Worm (Caenorhabditis elegans): ENCODE results near the gene rabx-5.

rabx-5 gene

DNA sequence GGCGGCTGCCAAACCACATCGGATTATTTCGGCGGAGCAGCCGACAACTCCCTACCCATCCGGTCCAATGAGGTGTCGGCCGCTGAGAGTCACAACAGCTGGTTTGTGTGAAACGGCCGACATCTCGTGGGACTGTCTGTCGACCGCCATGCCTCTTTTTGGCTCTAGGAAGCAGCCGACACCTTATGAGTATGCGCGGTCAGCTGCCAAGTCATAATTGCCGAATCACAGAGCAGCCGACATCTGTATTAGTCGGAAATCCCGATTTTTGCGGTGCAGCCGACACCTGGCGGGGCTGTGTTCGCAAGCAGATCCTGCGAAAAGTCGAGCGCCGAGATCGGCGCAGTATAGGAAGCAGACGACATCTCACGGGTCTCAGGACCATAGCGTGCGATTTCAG, 13.1 kb upstream of the rabx-5 start:
- TF ChIP-seq egl-27 (tag; optimal IDR thresholded peaks at IDR 0.05) (no peak), nhr-85 (tag) (no peak), rnt-1 (tag; optimal IDR thresholded peaks at IDR 0.05) (no peak), fkh-8 (tag; optimal IDR thresholded peaks at IDR 0.05) (no peak)

DNA sequence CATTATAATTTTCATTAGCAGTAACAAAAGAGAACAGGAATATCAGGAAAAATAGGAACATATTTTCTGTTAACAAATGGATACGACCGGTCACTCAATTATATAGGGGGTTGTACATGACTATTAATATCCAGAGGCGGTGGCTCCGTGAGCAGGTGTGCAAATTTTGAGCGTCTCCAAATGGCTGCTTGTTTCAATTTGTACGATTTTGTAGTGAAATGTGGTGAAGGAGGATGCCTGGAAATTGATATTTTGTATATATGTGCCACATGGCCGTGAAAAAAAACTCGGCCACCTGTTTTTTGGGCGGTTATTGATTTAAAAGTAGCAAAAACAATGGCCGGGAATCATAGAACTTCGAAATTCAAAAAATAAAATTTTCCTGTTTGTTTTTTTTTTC, 12.4 kb upstream of the rabx-5 start, which contains the start of gene Y45F3A.8:
TSS of gene Y45F3A.8 (minus strand) at position 101 of the 400 bp plus-strand sequence.
- TF ChIP-seq ceh-88 (GFP tag; IDR thresholded peaks at IDR 0.05): no peak
- no peak for TF ChIP-seq dsc-1 (tag; optimal IDR thresholded peaks at IDR 0.05)
- no peak for TF ChIP-seq lir-3 (tag; optimal IDR thresholded peaks at IDR 0.05; ENCODE audit: poor library complexity)
- TF ChIP-seq mef-2 (tag; optimal IDR thresholded peaks at IDR 0.05): no peak
- no peak for TF ChIP-seq C16A3.4 (tag; optimal IDR thresholded peaks at IDR 0.05)
- no peak for TF ChIP-seq blmp-1 (tag; optimal IDR thresholded peaks at IDR 0.05)
- TF ChIP-seq nhr-90 (tag; optimal IDR thresholded peaks at IDR 0.05; ENCODE audit: poor library complexity): no peak
- TF ChIP-seq egl-27 (tag; optimal IDR thresholded peaks at IDR 0.05): no peak
- no peak for TF ChIP-seq swsn-7 (tag; optimal IDR thresholded peaks at IDR 0.05)

DNA sequence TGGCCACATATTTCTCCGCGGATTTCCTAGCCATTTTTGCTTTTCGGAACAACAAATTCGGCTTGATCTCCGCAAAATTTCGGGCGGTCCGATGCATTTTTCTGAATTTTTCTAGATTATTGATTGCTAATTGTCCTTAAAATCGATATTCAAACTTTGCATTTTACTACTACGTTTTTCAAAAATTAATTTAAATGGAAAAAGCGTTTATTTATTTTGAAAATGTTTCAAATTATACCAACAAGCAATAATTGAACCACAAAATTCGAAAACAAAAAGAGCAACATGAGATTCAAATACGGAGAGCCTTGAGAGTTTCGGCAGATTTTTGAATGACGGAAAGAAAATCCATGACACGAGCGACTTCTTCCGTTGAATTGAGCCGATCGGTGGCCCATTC, 10.1 kb upstream of the rabx-5 start, which contains the start of gene Y45F3A.9:
TSS of gene Y45F3A.9 (minus strand) at position 101 of the 400 bp plus-strand sequence.
- no peak for TF ChIP-seq nhr-77 (tag; optimal IDR thresholded peaks at IDR 0.05)
- no peak for TF ChIP-seq lin-35 (GFP tag; optimal IDR thresholded peaks at IDR 0.05)
- TF ChIP-seq dsc-1 (tag; optimal IDR thresholded peaks at IDR 0.05): no peak
- TF ChIP-seq lin-39 (tag; optimal IDR thresholded peaks at IDR 0.05): no peak
- TF ChIP-seq egl-13 (tag; optimal IDR thresholded peaks at IDR 0.05): no peak
- TF ChIP-seq F16B12.6 (tag; optimal IDR thresholded peaks at IDR 0.05): no peak
- TF ChIP-seq ces-1 (GFP tag; optimal IDR thresholded peaks at IDR 0.05): no peak
- no peak for TF ChIP-seq unc-86 (tag; optimal IDR thresholded peaks at IDR 0.05)
- no peak for TF ChIP-seq ets-5 (GFP tag; IDR thresholded peaks at IDR 0.05)
- TF ChIP-seq tlp-1 (tag; optimal IDR thresholded peaks at IDR 0.05): no peak
- no peak for TF ChIP-seq lin-13 (GFP tag; optimal IDR thresholded peaks at IDR 0.05)
- no peak for TF ChIP-seq nhr-71 (tag; optimal IDR thresholded peaks at IDR 0.05)
- no peak for TF ChIP-seq ztf-4 (tag; optimal IDR thresholded peaks at IDR 0.05)
- TF ChIP-seq ama-1 (optimal IDR thresholded peaks at IDR 0.05): no peak
- no peak for TF ChIP-seq aha-1 (tag; optimal IDR thresholded peaks at IDR 0.05)
- no peak for TF ChIP-seq aly-2 (tag; optimal IDR thresholded peaks at IDR 0.05)

DNA sequence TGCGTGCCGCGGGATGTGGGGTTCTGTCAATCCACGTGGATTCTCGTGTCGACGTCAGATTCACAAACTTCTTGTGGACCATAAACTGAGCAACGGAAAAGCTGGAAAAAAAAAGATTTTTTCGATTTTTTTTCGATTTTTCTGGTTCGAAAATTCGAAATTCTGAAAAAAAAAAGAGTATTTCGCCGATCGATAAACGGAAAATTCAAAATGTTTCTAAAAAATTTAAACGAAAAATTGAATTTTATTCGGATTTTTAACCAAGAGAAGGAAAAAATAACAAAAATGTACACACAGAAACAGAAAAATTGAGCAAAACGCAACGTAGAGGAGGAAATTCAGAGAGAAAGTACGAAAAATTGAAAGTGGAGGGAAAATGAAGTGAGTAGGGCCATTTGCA, 8.8 kb upstream of the rabx-5 start, which contains the start of gene Y39A1A.3:
TSS of gene Y39A1A.3 (minus strand) at position 101 of the 400 bp plus-strand sequence.
- TF ChIP-seq F16B12.6 (tag; optimal IDR thresholded peaks at IDR 0.05) (no peak), grh-1 (GFP tag; IDR thresholded peaks at IDR 0.05) (no peak), nhr-77 (tag; optimal IDR thresholded peaks at IDR 0.05) (no peak), lin-35 (GFP tag; optimal IDR thresholded peaks at IDR 0.05) (no peak), C34B4.2 (tag; optimal IDR thresholded peaks at IDR 0.05) (no peak), skn-1 (tag; optimal IDR thresholded peaks at IDR 0.05) (no peak), hlh-4 (tag; optimal IDR thresholded peaks at IDR 0.05) (no peak)

DNA sequence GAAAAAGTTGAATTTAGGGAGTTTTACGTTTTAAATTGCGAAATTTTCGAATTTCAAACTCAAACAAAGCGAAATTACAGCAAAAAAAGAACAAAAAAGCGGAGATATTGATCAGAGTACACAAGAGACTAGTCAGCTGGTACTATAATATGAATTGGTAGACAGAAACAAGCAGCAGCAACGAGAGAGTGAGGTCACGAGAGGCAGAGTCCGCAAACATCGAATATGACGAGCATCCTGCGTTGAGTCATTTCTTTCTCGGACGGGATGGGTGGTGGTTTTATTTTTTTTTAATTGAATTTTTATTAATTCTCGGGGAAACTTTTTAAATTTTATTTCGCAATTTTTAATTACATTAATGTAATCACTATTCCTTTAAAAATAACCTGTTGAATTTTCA, 5.5 kb upstream of the rabx-5 start:
- TF ChIP-seq egl-27 (tag; optimal IDR thresholded peaks at IDR 0.05) (no peak), nhr-20 (tag; optimal IDR thresholded peaks at IDR 0.05) (peak; percentile 85), unc-30 (tag; optimal IDR thresholded peaks at IDR 0.05) (no peak), tlp-1 (tag; optimal IDR thresholded peaks at IDR 0.05) (no peak), nhr-11 (tag; optimal IDR thresholded peaks at IDR 0.05) (no peak), unc-86 (tag; optimal IDR thresholded peaks at IDR 0.05) (peak; percentile 57), dpl-1 (GFP tag; optimal IDR thresholded peaks at IDR 0.05) (peak; percentile 52 to 79 (median 74)), efl-3 (GFP tag; optimal IDR thresholded peaks at IDR 0.05) (no peak), ces-1 (GFP tag; optimal IDR thresholded peaks at IDR 0.05) (no peak), snu-23 (GFP tag; optimal IDR thresholded peaks at IDR 0.05) (peak; percentile 89), zag-1 (tag; optimal IDR thresholded peaks at IDR 0.05) (peak; percentile 24), nhr-237 (tag; optimal IDR thresholded peaks at IDR 0.05) (no peak), blmp-1 (tag; optimal IDR thresholded peaks at IDR 0.05) (peak; percentile 59), dsc-1 (tag; optimal IDR thresholded peaks at IDR 0.05) (peak; percentile 41), grh-1 (GFP tag; IDR thresholded peaks at IDR 0.05) (no peak), lin-15B (tag; optimal IDR thresholded peaks at IDR 0.05) (peak; percentile 18), nhr-77 (tag; optimal IDR thresholded peaks at IDR 0.05) (peak; percentile 35), skn-1 (tag; optimal IDR thresholded peaks at IDR 0.05) (peak; percentile 68), unc-98 (GFP tag; IDR thresholded peaks at IDR 0.05) (no peak), egl-13 (tag; optimal IDR thresholded peaks at IDR 0.05) (peak; percentile 40), ztf-4 (tag; optimal IDR thresholded peaks at IDR 0.05) (peak; percentile 15), mef-2 (tag; optimal IDR thresholded peaks at IDR 0.05) (no peak), nhr-47 (tag; optimal IDR thresholded peaks at IDR 0.05) (peak; percentile 77), mab-9 (GFP tag; IDR thresholded peaks at IDR 0.05) (0 out of 2 replicates have a peak, but pooled peaks have one; percentile 31), lsy-2 (tag; optimal IDR thresholded peaks at IDR 0.05) (peak; percentile 78 to 85), nhr-90 (tag; optimal IDR thresholded peaks at IDR 0.05; ENCODE audit: poor library complexity) (peak; percentile 62)
